Fruit fly (Drosophila melanogaster): ENCODE results near the gene sip2.

DNA sequence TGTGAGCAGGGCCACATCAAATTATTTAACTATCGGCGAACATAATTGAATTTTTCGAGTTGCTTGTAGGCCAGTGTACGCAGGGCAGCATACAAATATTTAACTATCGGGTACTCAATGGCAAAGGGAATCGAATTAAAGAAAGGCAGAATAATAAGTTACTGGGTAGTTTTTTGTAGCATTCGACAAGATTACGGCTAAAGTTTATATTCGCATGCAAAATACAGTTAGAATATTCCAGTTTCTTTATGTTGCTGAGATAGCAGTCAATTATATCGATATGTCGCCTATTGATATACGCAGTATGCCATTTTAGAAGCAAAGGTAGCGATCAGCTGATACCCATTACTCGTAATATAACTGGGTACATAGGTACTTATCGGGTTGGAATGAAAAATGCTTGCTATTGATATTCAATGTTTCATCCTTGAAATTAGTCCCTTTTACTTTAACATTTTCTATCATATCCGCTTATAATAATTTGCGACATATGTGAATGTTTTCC is 4.2 kb upstream of the sip2 start:
- TF ChIP-seq CG8478 (optimal IDR thresholded peaks at IDR 0.05) (no peak), CTCF (optimal IDR thresholded peaks at IDR 0.05) (peak; percentile 50)

Measured in S2 (cell line).